Fruit fly (Drosophila melanogaster) whole organism, pupa: ENCODE results near the gene CG15152.

Experiments used
- CG12605 ChIP-seq: fragments of 200-800 bp; sonication (Bioruptor generic); IDR thresholded peaks from 2 replicates; pipeline ENCODE4 v1.3.6; 2022; ENCODE audit warnings: missing biosample characterization, missing genetic modification characterization
- CG17806 ChIP-seq: fragments of 200-800 bp; sonication (Bioruptor generic); optimal IDR thresholded peaks from 2 replicates; lab custom pipeline; 2018; ENCODE audit warnings: missing biosample characterization, mild to moderate bottlenecking, missing genetic modification characterization, moderate library complexity
- CG34367 ChIP-seq: fragments of 200-800 bp; sonication (Bioruptor generic); optimal IDR thresholded peaks from 2 replicates; lab custom pipeline; 2018; ENCODE audit warnings: missing biosample characterization, mild to moderate bottlenecking, missing genetic modification characterization
- CG4496 ChIP-seq: fragments of 200-800 bp; sonication (Bioruptor generic); IDR thresholded peaks from 3 replicates; pipeline ENCODE4 v1.3.6; 2022; ENCODE audit warnings: missing biosample characterization, missing genetic modification characterization
- CG8301 ChIP-seq: fragments of 200-800 bp; sonication (Bioruptor generic); optimal IDR thresholded peaks from 2 replicates; lab custom pipeline; 2018; ENCODE audit warnings: missing biosample characterization, mild to moderate bottlenecking, missing genetic modification characterization
- CG9948 ChIP-seq: fragments of 200-800 bp; sonication (Bioruptor generic); optimal IDR thresholded peaks from 2 replicates; lab custom pipeline; 2018; ENCODE audit warnings: missing biosample characterization, mild to moderate bottlenecking, missing genetic modification characterization, moderate library complexity
- fd96Ca ChIP-seq: fragments of 200-800 bp; sonication (Bioruptor generic); IDR thresholded peaks from 3 replicates; pipeline ENCODE4 v1.3.6; 2022; ENCODE audit warnings: missing biosample characterization, missing genetic modification characterization

dm6 chr2L:18081328-18081727 lies 33.0 kb upstream of the CG15152 start, which contains the start of gene ninaD:
- TF ChIP-seq CG8301 (tag; lab: Kevin White, UChicago) (no peak), CG34367 (tag; lab: Kevin White, UChicago) (no peak), CG9948 (tag; lab: Kevin White, UChicago) (no peak), CG4496 (GFP tag; lab: Robert Waterston, UW) (no peak), fd96Ca (GFP tag; lab: Robert Waterston, UW) (no peak), CG12605 (no peak), CG17806 (tag; lab: Kevin White, UChicago) (no peak)
